Worm (Caenorhabditis elegans): ENCODE data around the gene B0361.3.

B0361.3 gene

DNA sequence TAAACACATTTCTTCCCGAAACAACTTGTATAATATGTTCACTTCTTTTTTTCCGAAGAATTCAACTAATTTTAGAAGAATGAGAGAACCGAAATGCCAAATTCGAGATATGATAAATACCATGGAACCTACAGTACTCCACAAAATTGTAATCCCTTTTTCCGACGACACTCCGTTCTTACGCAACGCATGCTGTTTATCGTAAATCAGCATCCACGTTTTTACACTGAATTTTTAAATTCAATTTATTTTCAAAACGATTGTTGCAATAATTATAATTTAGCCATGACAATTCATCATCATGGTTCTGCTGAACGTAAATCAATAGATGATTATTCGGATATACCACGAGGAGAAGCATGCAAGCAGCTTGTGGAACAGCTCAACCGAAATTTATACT is at the start of gene B0361.3:
TSS of gene B0361.3 (plus strand) at position 284 of the 400 bp plus-strand sequence.
- TF ChIP-seq blmp-1 (tag; optimal IDR thresholded peaks at IDR 0.05) (peak; percentile 5), ceh-90 (tag; optimal IDR thresholded peaks at IDR 0.05) (no peak), efl-1 (optimal IDR thresholded peaks at IDR 0.05) (peak in 1 of 2 experiments; percentile 29), efl-1 (GFP tag; optimal IDR thresholded peaks at IDR 0.05 in 1 of 2) (no peak), dpl-1 (GFP tag; optimal IDR thresholded peaks at IDR 0.05) (peak in 1 of 3 experiments; percentile 26), lsy-2 (tag; optimal IDR thresholded peaks at IDR 0.05) (peak in 1 of 2 experiments; percentile 77), ets-5 (GFP tag; IDR thresholded peaks at IDR 0.05) (no peak), ama-1 (optimal IDR thresholded peaks at IDR 0.05) (no peak), nhr-71 (tag; optimal IDR thresholded peaks at IDR 0.05) (no peak), ztf-11 (tag; optimal IDR thresholded peaks at IDR 0.05) (no peak), mef-2 (tag; optimal IDR thresholded peaks at IDR 0.05) (no peak), fkh-10 (GFP tag; optimal IDR thresholded peaks at IDR 0.05) (no peak), lin-35 (GFP tag; optimal IDR thresholded peaks at IDR 0.05) (peak in 1 of 2 experiments; percentile 46), mab-9 (GFP tag; IDR thresholded peaks at IDR 0.05) (no peak)

DNA sequence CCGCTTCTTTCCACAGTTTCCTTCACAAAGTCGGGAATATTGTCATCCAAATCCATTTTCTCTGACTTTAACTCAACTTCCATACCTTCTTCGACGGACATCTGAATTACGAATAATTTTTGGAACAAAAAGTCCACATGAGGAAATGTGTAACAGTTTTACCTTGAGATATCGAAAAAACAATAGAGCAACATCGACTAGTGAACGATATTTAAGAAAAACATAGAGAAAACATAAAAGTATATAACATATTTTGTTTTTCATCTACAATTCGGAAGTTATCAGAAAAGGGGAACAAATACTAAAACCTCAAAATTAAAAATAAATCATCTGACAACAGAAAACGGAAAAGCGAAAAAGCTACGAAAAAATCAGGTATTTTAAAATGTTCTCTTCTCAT is 48.5 kb upstream of the B0361.3 start, which contains the start of gene adr-2:
TSS of gene adr-2 (minus strand) at position 101 of the 400 bp plus-strand sequence.
- TF ChIP-seq C16A3.4 (tag; optimal IDR thresholded peaks at IDR 0.05) = no peak
- TF ChIP-seq nhr-71 (tag; optimal IDR thresholded peaks at IDR 0.05) = no peak
- TF ChIP-seq dsc-1 (tag; optimal IDR thresholded peaks at IDR 0.05) = no peak
- no peak for TF ChIP-seq aha-1 (tag; optimal IDR thresholded peaks at IDR 0.05)
- TF ChIP-seq tbx-2 (tag; optimal IDR thresholded peaks at IDR 0.05) = no peak
- TF ChIP-seq pag-3 (tag; optimal IDR thresholded peaks at IDR 0.05; ENCODE audit: borderline replicate concordance, insufficient read depth) = no peak
- TF ChIP-seq mdl-1 (tag; optimal IDR thresholded peaks at IDR 0.05) = no peak
- TF ChIP-seq lin-39 (tag; optimal IDR thresholded peaks at IDR 0.05) = no peak
- TF ChIP-seq nhr-76 (tag; optimal IDR thresholded peaks at IDR 0.05) = no peak
- no peak for TF ChIP-seq ceh-88 (GFP tag; IDR thresholded peaks at IDR 0.05)

- TF ChIP-seq dsc-1 (tag; optimal IDR thresholded peaks at IDR 0.05) (peak; percentile 78), rnt-1 (tag; optimal IDR thresholded peaks at IDR 0.05) (peak; percentile 77), isw-1 (GFP tag; IDR thresholded peaks at IDR 0.05) (peak; percentile 37), egl-27 (tag; optimal IDR thresholded peaks at IDR 0.05) (no peak), swsn-7 (tag; optimal IDR thresholded peaks at IDR 0.05) (peak; percentile 78), efl-1 (optimal IDR thresholded peaks at IDR 0.05) (peak; percentile 65 to 81), efl-1 (GFP tag; optimal IDR thresholded peaks at IDR 0.05 in 1 of 2) (peak; percentile 73 to 96), irx-1 (tag; optimal IDR thresholded peaks at IDR 0.05) (peak; percentile 34), zip-4 (GFP tag; optimal IDR thresholded peaks at IDR 0.05) (peak; percentile 35), egl-13 (tag; optimal IDR thresholded peaks at IDR 0.05) (peak; percentile 18), ces-1 (GFP tag; optimal IDR thresholded peaks at IDR 0.05) (no peak), F16B12.6 (tag; optimal IDR thresholded peaks at IDR 0.05) (peak; percentile 59), mab-9 (GFP tag; IDR thresholded peaks at IDR 0.05) (no peak), nhr-20 (tag; optimal IDR thresholded peaks at IDR 0.05) (peak; percentile 81), lsy-2 (tag; optimal IDR thresholded peaks at IDR 0.05) (peak; percentile 87 to 90), C16A3.4 (tag; optimal IDR thresholded peaks at IDR 0.05) (peak; percentile 79), nhr-12 (tag; optimal IDR thresholded peaks at IDR 0.05) (no peak), ets-5 (GFP tag; IDR thresholded peaks at IDR 0.05) (no peak), xbp-1 (tag; optimal IDR thresholded peaks at IDR 0.05) (peak; percentile 74), dpl-1 (GFP tag; optimal IDR thresholded peaks at IDR 0.05) (peak; percentile 60 to 79 (median 79)), ztf-4 (tag; optimal IDR thresholded peaks at IDR 0.05) (no peak), nhr-237 (tag; optimal IDR thresholded peaks at IDR 0.05) (no peak), ceh-88 (GFP tag; IDR thresholded peaks at IDR 0.05) (no peak), ceh-82 (tag; optimal IDR thresholded peaks at IDR 0.05) (peak in 2 of 3 experiments; percentile 47 to 77), lin-15B (tag; optimal IDR thresholded peaks at IDR 0.05) (peak; percentile 39), ceh-8 (GFP tag; optimal IDR thresholded peaks at IDR 0.05) (no peak), nhr-85 (tag) (peak; percentile 68), snpc-4 (tag; optimal IDR thresholded peaks at IDR 0.05) (peak; percentile 52), nhr-47 (tag; optimal IDR thresholded peaks at IDR 0.05) (peak; percentile 76), hlh-17 (GFP tag; optimal IDR thresholded peaks at IDR 0.05; ENCODE audit: borderline replicate concordance) (no peak), tbx-2 (tag; optimal IDR thresholded peaks at IDR 0.05) (peak; percentile 69), nhr-19 (GFP tag; conservative IDR thresholded peaks at IDR 0.05) (peak; percentile 84), mep-1 (tag; optimal IDR thresholded peaks at IDR 0.05) (peak; percentile 95), lin-35 (GFP tag; optimal IDR thresholded peaks at IDR 0.05) (peak; percentile 77 to 80), snu-23 (GFP tag; optimal IDR thresholded peaks at IDR 0.05) (peak; percentile 85), ztf-11 (tag; optimal IDR thresholded peaks at IDR 0.05) (peak in 1 of 2 experiments; percentile 39), jun-1 (tag; optimal IDR thresholded peaks at IDR 0.05) (peak; percentile 17)
Measured at ce11 chrIII:7234148-7234547, 47.1 kb upstream of the B0361.3 start, which contains the start of gene ndus-8. TSS of gene ndus-8 (minus strand) at chrIII:7234202.

All from whole organism, L1 larva.